Fruit fly (Drosophila melanogaster): ENCODE measurements around the gene Jon25Biii.

Gene Jon25Biii

dm6 chr2L:4999389-5000032 is 48.9 kb upstream of the Jon25Biii start (continued):
- peak; percentile 11 for TF ChIP-seq Nf-YB (GFP tag; optimal IDR thresholded peaks at IDR 0.05)
- TF ChIP-seq ara (GFP tag; IDR thresholded peaks at IDR 0.05), result peak; percentile 78
- no peak for TF ChIP-seq zen2 (GFP tag; IDR thresholded peaks at IDR 0.05; ENCODE audit: partially characterized antibody)
- no peak; the same call in 1 of the 2 replicates for TF ChIP-seq Ravus (GFP tag; IDR thresholded peaks at IDR 0.05)
- TF ChIP-seq CG18262 (tag; optimal IDR thresholded peaks at IDR 0.05), result peak; percentile 65
- TF ChIP-seq ap (GFP tag; IDR thresholded peaks at IDR 0.05), result peak; percentile 49; the same call in 1 of the 2 replicates
- no peak for TF ChIP-seq kay (GFP tag; optimal IDR thresholded peaks at IDR 0.05)
- TF ChIP-seq bcd (GFP tag; optimal IDR thresholded peaks at IDR 0.05), result peak; percentile 74
- TF ChIP-seq CrebB (tag; optimal IDR thresholded peaks at IDR 0.05), result no peak
- TF ChIP-seq CG2712 (tag; optimal IDR thresholded peaks at IDR 0.05), result peak; percentile 72
- no peak for TF ChIP-seq Doc3 (GFP tag; IDR thresholded peaks at IDR 0.05; ENCODE audit: partially characterized antibody)
- TF ChIP-seq ftz-f1 (GFP tag; optimal IDR thresholded peaks at IDR 0.05), result no peak
- peak; percentile 75 for TF ChIP-seq gem (tag; optimal IDR thresholded peaks at IDR 0.05)
- TF ChIP-seq Asciz (GFP tag; optimal IDR thresholded peaks at IDR 0.05), result peak; percentile 52
- peak; percentile 60 for TF ChIP-seq E2f1 (GFP tag; IDR thresholded peaks at IDR 0.05)
- peak; percentile 56 for TF ChIP-seq HLH3B (GFP tag; IDR thresholded peaks at IDR 0.05)
- no peak for TF ChIP-seq vnd (GFP tag; IDR thresholded peaks at IDR 0.05; ENCODE audit: partially characterized antibody)
- TF ChIP-seq Hr78 (GFP tag; optimal IDR thresholded peaks at IDR 0.05), result no peak
- TF ChIP-seq CG30020 (tag; optimal IDR thresholded peaks at IDR 0.05), result no peak
- peak; percentile 11 for TF ChIP-seq Hand (GFP tag; optimal IDR thresholded peaks at IDR 0.05)
- no peak for TF ChIP-seq NK7.1 (GFP tag; optimal IDR thresholded peaks at IDR 0.05)
- no peak for TF ChIP-seq usp (GFP tag; optimal IDR thresholded peaks at IDR 0.05)
- TF ChIP-seq CG1602 (GFP tag; optimal IDR thresholded peaks at IDR 0.05), result no peak
- peak; percentile 45 for TF ChIP-seq CG17568 (GFP tag; optimal IDR thresholded peaks at IDR 0.05)
- TF ChIP-seq mld (GFP tag; IDR thresholded peaks at IDR 0.05; ENCODE audit: partially characterized antibody), result no peak
- TF ChIP-seq CG9797 (GFP tag; optimal IDR thresholded peaks at IDR 0.05), result no peak
- TF ChIP-seq crol (GFP tag; IDR thresholded peaks at IDR 0.05), result no peak
- no peak for TF ChIP-seq tll (GFP tag; optimal IDR thresholded peaks at IDR 0.05)
- no peak; the same call in 2 of the 3 replicates for TF ChIP-seq CG2199 (GFP tag; IDR thresholded peaks at IDR 0.05)
- TF ChIP-seq cato (GFP tag; optimal IDR thresholded peaks at IDR 0.05; ENCODE audit: borderline replicate concordance), result peak; percentile 7
- TF ChIP-seq Ssrp (tag; optimal IDR thresholded peaks at IDR 0.05), result peak; percentile 40
- peak; percentile 76 for TF ChIP-seq CG11247 (GFP tag; IDR thresholded peaks at IDR 0.05)
- TF ChIP-seq CG6175 (GFP tag; IDR thresholded peaks at IDR 0.05), result 0 out of 3 replicates have a peak, but pooled peaks have one; percentile 48
- TF ChIP-seq zen (tag; optimal IDR thresholded peaks at IDR 0.05), result no peak
- no peak for TF ChIP-seq unc-4 (GFP tag; IDR thresholded peaks at IDR 0.05; ENCODE audit: partially characterized antibody)
- peak; percentile 42 for TF ChIP-seq CG18764 (GFP tag; optimal IDR thresholded peaks at IDR 0.05)
- peak; percentile 46 for TF ChIP-seq HHEX (GFP tag; optimal IDR thresholded peaks at IDR 0.05)
- peak; percentile 73; the same call in 1 of the 2 replicates for TF ChIP-seq CG1024 (GFP tag; IDR thresholded peaks at IDR 0.05)
- peak; percentile 64 for TF ChIP-seq CG14014 (GFP tag; IDR thresholded peaks at IDR 0.05)
- TF ChIP-seq p53 (GFP tag; optimal IDR thresholded peaks at IDR 0.05), result no peak
- TF ChIP-seq CG9932 (GFP tag; IDR thresholded peaks at IDR 0.05), result peak; percentile 73
- TF ChIP-seq Hey (tag; optimal IDR thresholded peaks at IDR 0.05), result peak; percentile 4
- peak; percentile 38; the same call in 1 of the 2 replicates for TF ChIP-seq sens-2 (GFP tag; IDR thresholded peaks at IDR 0.05)
- TF ChIP-seq Atf-2 (GFP tag; optimal IDR thresholded peaks at IDR 0.05), result peak; percentile 23
- peak; percentile 71 for TF ChIP-seq sob (GFP tag; IDR thresholded peaks at IDR 0.05)
- peak; percentile 53 for TF ChIP-seq CG6813 (GFP tag; optimal IDR thresholded peaks at IDR 0.05)
- TF ChIP-seq Doc2 (GFP tag; IDR thresholded peaks at IDR 0.05), result no peak
- TF ChIP-seq CG3726 (GFP tag; IDR thresholded peaks at IDR 0.05), result 0 out of 3 replicates have a peak, but pooled peaks have one; percentile 51
- no peak for TF ChIP-seq D19A (tag; optimal IDR thresholded peaks at IDR 0.05)
